Fruit fly (Drosophila melanogaster) whole organism, embryonic: ENCODE results near the gene TFAM.

Experiments
- ATbp ChIP-seq: fragments of 200-800 bp; sonication (Bioruptor generic); optimal IDR thresholded peaks from 2 replicates; lab custom pipeline; 2017; ENCODE audit warnings: missing biosample characterization, mild to moderate bottlenecking, missing genetic modification characterization, missing genetic modification reagents
- Atf6 ChIP-seq: fragments of 200-800 bp; sonication (Bioruptor generic); IDR thresholded peaks from 2 replicates; pipeline ENCODE4 v1.3.6; 2022; ENCODE audit warnings: missing biosample characterization, missing genetic modification characterization
- Bdp1 ChIP-seq: fragments of 200-800 bp; sonication (Bioruptor generic); optimal IDR thresholded peaks from 3 replicates; lab custom pipeline; 2016; ENCODE audit warnings: missing biosample characterization, missing genetic modification characterization
- CG10462 ChIP-seq: fragments of 200-800 bp; sonication (Bioruptor generic); optimal IDR thresholded peaks from 2 replicates; lab custom pipeline; 2016; ENCODE audit warnings: missing biosample characterization, missing genetic modification characterization
- CG10959 ChIP-seq: fragments of 200-800 bp; sonication (Bioruptor generic); IDR thresholded peaks from 2 replicates; pipeline ENCODE4 v1.3.6; 2022; ENCODE audit warnings: missing biosample characterization, missing genetic modification characterization
- CG13624 ChIP-seq: fragments of 200-800 bp; sonication (Bioruptor generic); optimal IDR thresholded peaks from 2 replicates; lab custom pipeline; 2016; ENCODE audit warnings: missing biosample characterization, missing genetic modification characterization
- CG15011 ChIP-seq: fragments of 200-800 bp; sonication (Bioruptor generic); optimal IDR thresholded peaks from 3 replicates; lab custom pipeline; 2018; ENCODE audit warnings: missing biosample characterization, mild to moderate bottlenecking, missing genetic modification characterization
- CG16863 ChIP-seq: fragments of 200-800 bp; sonication (Bioruptor generic); optimal IDR thresholded peaks from 3 replicates; lab custom pipeline; 2016; ENCODE audit warnings: missing biosample characterization, missing genetic modification characterization
- CG17361 ChIP-seq: fragments of 200-800 bp; sonication (Bioruptor generic); IDR thresholded peaks from 3 replicates; pipeline ENCODE4 v1.3.6; 2022; ENCODE audit warnings: missing biosample characterization, missing genetic modification characterization
- CG2199 ChIP-seq: fragments of 200-800 bp; sonication (Bioruptor generic); IDR thresholded peaks from 3 replicates; pipeline ENCODE4 v1.3.6; 2022; ENCODE audit warnings: missing biosample characterization, missing genetic modification characterization
- CG2875 ChIP-seq: fragments of 200-800 bp; sonication (Bioruptor generic); optimal IDR thresholded peaks from 2 replicates; lab custom pipeline; 2017; ENCODE audit warnings: missing biosample characterization, mild to moderate bottlenecking, missing genetic modification characterization, missing genetic modification reagents
- CG31224 ChIP-seq: fragments of 200-800 bp; sonication (Bioruptor generic); IDR thresholded peaks from 2 replicates; pipeline ENCODE4 v1.3.6; 2022; ENCODE audit warnings: missing biosample characterization, missing genetic modification characterization
- CG3838 ChIP-seq: fragments of 200-800 bp; sonication (Bioruptor generic); optimal IDR thresholded peaks from 3 replicates; lab custom pipeline; 2016; ENCODE audit warnings: missing biosample characterization, missing genetic modification characterization
- CG4328 ChIP-seq: fragments of 200-800 bp; sonication (Bioruptor generic); optimal IDR thresholded peaks from 3 replicates; lab custom pipeline; 2017; ENCODE audit warnings: missing biosample characterization, missing genetic modification reagents, missing genetic modification characterization
- CG4707 ChIP-seq: fragments of 200-800 bp; sonication (Bioruptor generic); optimal IDR thresholded peaks from 2 replicates; lab custom pipeline; 2018; ENCODE audit warnings: missing biosample characterization, mild to moderate bottlenecking, missing genetic modification characterization, moderate library complexity
- CG7372 ChIP-seq: fragments of 200-800 bp; sonication (Bioruptor generic); IDR thresholded peaks from 2 replicates; pipeline ENCODE4 v1.3.6; 2022; ENCODE audit warnings: missing biosample characterization, missing genetic modification characterization
- CG7556 ChIP-seq: fragments of 200-800 bp; sonication (Bioruptor generic); optimal IDR thresholded peaks from 2 replicates; lab custom pipeline; 2017; ENCODE audit warnings: missing biosample characterization, mild to moderate bottlenecking, missing genetic modification characterization
- Chrac-16 ChIP-seq: fragments of 200-800 bp; sonication (Bioruptor generic); optimal IDR thresholded peaks from 3 replicates; lab custom pipeline; 2016; ENCODE audit warnings: missing biosample characterization, missing genetic modification characterization
- D19A ChIP-seq: fragments of 200-800 bp; optimal IDR thresholded peaks from 3 replicates; lab custom pipeline; 2019; ENCODE audit warnings: missing biosample characterization, mild to moderate bottlenecking, missing genetic modification characterization, moderate library complexity
- Dip3 ChIP-seq: fragments of 200-800 bp; sonication (Bioruptor generic); optimal IDR thresholded peaks from 3 replicates; lab custom pipeline; 2016; ENCODE audit warnings: missing biosample characterization, missing genetic modification characterization
- Ets97D ChIP-seq: fragments of 200-800 bp; sonication (Bioruptor generic); optimal IDR thresholded peaks from 3 replicates; lab custom pipeline; 2016; ENCODE audit warnings: missing biosample characterization, missing genetic modification characterization
- HLH54F ChIP-seq: fragments of 200-800 bp; sonication (Bioruptor generic); optimal IDR thresholded peaks from 3 replicates; lab custom pipeline; 2016; ENCODE audit warnings: missing biosample characterization, missing genetic modification characterization
- Hand ChIP-seq: fragments of 200-800 bp; sonication (Bioruptor generic); optimal IDR thresholded peaks from 2 replicates; lab custom pipeline; 2017; ENCODE audit warnings: mild to moderate bottlenecking, missing biosample characterization, missing genetic modification reagents, missing genetic modification characterization
- Opbp ChIP-seq: fragments of 200-800 bp; sonication (Bioruptor generic); IDR thresholded peaks from 3 replicates; pipeline ENCODE4 v1.3.6; 2022; ENCODE audit warnings: missing biosample characterization, missing genetic modification characterization; ENCODE audit not compliant: partially characterized antibody
- Ravus ChIP-seq: fragments of 200-800 bp; sonication (Bioruptor generic); IDR thresholded peaks from 2 replicates; pipeline ENCODE4 v1.3.6; 2022; ENCODE audit warnings: missing biosample characterization, missing genetic modification characterization
- Scr ChIP-seq: fragments of 200-800 bp; sonication (Bioruptor generic); IDR thresholded peaks from 2 replicates; pipeline ENCODE4 v1.3.6; 2022; ENCODE audit warnings: missing biosample characterization, missing genetic modification characterization; ENCODE audit not compliant: partially characterized antibody
- Ssrp ChIP-seq: fragments of 200-800 bp; sonication (Bioruptor generic); optimal IDR thresholded peaks from 2 replicates; lab custom pipeline; 2018; ENCODE audit warnings: missing biosample characterization, mild to moderate bottlenecking, missing genetic modification characterization, moderate library complexity
- Taf1 ChIP-seq: fragments of 200-800 bp; sonication (Bioruptor generic); IDR thresholded peaks from 2 replicates; pipeline ENCODE4 v1.3.6; 2022; ENCODE audit warnings: missing biosample characterization, missing genetic modification characterization
- Trl ChIP-seq, 3 experiments: fragments of >200 bp in 2 of 3; fragments of 200-800 bp in 1 of 3; sonication (Bioruptor generic) in 1 of 3; optimal IDR thresholded peaks; 2 replicates in 1 of 3; 3 replicates in 2 of 3; lab custom pipeline; 2016 to 2017; ENCODE audit warnings: missing biosample characterization in 1 of 3, missing genetic modification characterization in 1 of 3
- YL-1 ChIP-seq: fragments of 200-800 bp; sonication (Bioruptor generic); optimal IDR thresholded peaks from 3 replicates; lab custom pipeline; 2017; ENCODE audit warnings: missing biosample characterization, mild to moderate bottlenecking, missing genetic modification characterization
- amos ChIP-seq: fragments of 200-800 bp; sonication (Bioruptor generic); IDR thresholded peaks from 2 replicates; pipeline ENCODE4 v1.3.6; 2022; ENCODE audit warnings: missing biosample characterization, missing genetic modification characterization; ENCODE audit not compliant: partially characterized antibody
- chm ChIP-seq: fragments of 200-800 bp; sonication (Bioruptor generic); IDR thresholded peaks from 2 replicates; pipeline ENCODE4 v1.3.6; 2022; ENCODE audit warnings: missing biosample characterization, missing genetic modification characterization
- ci ChIP-seq: fragments of 200-800 bp; sonication (Bioruptor generic); IDR thresholded peaks from 3 replicates; pipeline ENCODE4 v1.3.6; 2022; ENCODE audit warnings: missing biosample characterization, missing genetic modification characterization
- fd96Cb ChIP-seq: fragments of 200-800 bp; sonication (Bioruptor generic); optimal IDR thresholded peaks from 2 replicates; lab custom pipeline; 2018; ENCODE audit warnings: missing biosample characterization, mild to moderate bottlenecking, missing genetic modification characterization, moderate library complexity
- fu2 ChIP-seq: fragments of 200-800 bp; sonication (Bioruptor generic); optimal IDR thresholded peaks from 2 replicates; lab custom pipeline; 2016; ENCODE audit warnings: missing biosample characterization, missing genetic modification characterization
- gem ChIP-seq: fragments of 200-800 bp; sonication (Bioruptor generic); optimal IDR thresholded peaks from 2 replicates; lab custom pipeline; 2019; ENCODE audit warnings: missing biosample characterization, mild to moderate bottlenecking, missing genetic modification characterization, moderate library complexity
- gt ChIP-seq: fragments of 200-800 bp; sonication (Bioruptor generic); IDR thresholded peaks from 2 replicates; pipeline ENCODE4 v1.3.6; 2022; ENCODE audit warnings: missing biosample characterization, missing genetic modification characterization
- mam ChIP-seq: fragments of 200-800 bp; sonication (Bioruptor generic); optimal IDR thresholded peaks from 3 replicates; lab custom pipeline; 2016; ENCODE audit warnings: missing biosample characterization, missing genetic modification characterization
- nerfin-1 ChIP-seq: fragments of 200-800 bp; sonication (Bioruptor generic); optimal IDR thresholded peaks from 3 replicates; lab custom pipeline; 2019; ENCODE audit warnings: missing biosample characterization, mild to moderate bottlenecking, missing genetic modification characterization, moderate library complexity
- org-1 ChIP-seq: fragments of 200-800 bp; sonication (Bioruptor generic); optimal IDR thresholded peaks from 2 replicates; lab custom pipeline; 2017; ENCODE audit warnings: missing biosample characterization, missing genetic modification characterization
- sim ChIP-seq: fragments of 200-800 bp; sonication (Bioruptor generic); IDR thresholded peaks from 2 replicates; pipeline ENCODE4 v1.3.6; 2022; ENCODE audit warnings: missing biosample characterization, missing genetic modification characterization
- slp2 ChIP-seq: fragments of 200-800 bp; sonication (Bioruptor generic); optimal IDR thresholded peaks from 2 replicates; lab custom pipeline; 2016; ENCODE audit warnings: missing biosample characterization, missing genetic modification characterization
- sqz ChIP-seq: fragments of 200-800 bp; sonication (Bioruptor generic); optimal IDR thresholded peaks from 3 replicates; lab custom pipeline; 2018; ENCODE audit warnings: missing biosample characterization, mild to moderate bottlenecking, missing genetic modification characterization
- stwl ChIP-seq: fragments of 200-800 bp; sonication (Bioruptor generic); optimal IDR thresholded peaks from 3 replicates; lab custom pipeline; 2018; ENCODE audit warnings: missing biosample characterization, mild to moderate bottlenecking, missing genetic modification characterization, moderate library complexity
- unc-4 ChIP-seq: fragments of 200-800 bp; sonication (Bioruptor generic); IDR thresholded peaks from 2 replicates; pipeline ENCODE4 v1.3.6; 2022; ENCODE audit warnings: missing biosample characterization, missing genetic modification characterization; ENCODE audit not compliant: partially characterized antibody
- vfl ChIP-seq: fragments of 200-800 bp; sonication (Bioruptor generic); optimal IDR thresholded peaks from 2 replicates; lab custom pipeline; 2016; ENCODE audit warnings: missing biosample characterization, missing genetic modification characterization
- vvl ChIP-seq: fragments of 200-800 bp; sonication (Bioruptor generic); IDR thresholded peaks from 2 replicates; pipeline ENCODE4 v1.3.6; 2022; ENCODE audit warnings: missing biosample characterization, missing genetic modification characterization
- zfh1 ChIP-seq: fragments of 200-800 bp; sonication (Bioruptor generic); IDR thresholded peaks from 3 replicates; pipeline ENCODE4 v1.3.6; 2022; ENCODE audit warnings: missing biosample characterization, missing genetic modification characterization

Gene TFAM

dm6 chr3R:20592517-20593462, 16.0 kb upstream of the TFAM start, which contains the start of the genes Pus1 and bon (continued):
- TF ChIP-seq CG15011 (no peak), HLH54F (peak; percentile 30), sqz (GFP tag; lab: Kevin White, UChicago) (peak; percentile 76), gem (no peak), CG4707 (no peak), unc-4 (GFP tag; lab: Robert Waterston, UW) (no peak), CG13624 (peak; percentile 8), fd96Cb (tag; lab: Kevin White, UChicago) (no peak), zfh1 (GFP tag; lab: Robert Waterston, UW) (peak; percentile 37; the same call in 1 of the 3 replicates), Ravus (GFP tag; lab: Robert Waterston, UW) (no peak), CG10959 (GFP tag; lab: Robert Waterston, UW) (no peak), Taf1 (GFP tag; lab: Robert Waterston, UW) (no peak), sim (GFP tag; lab: Robert Waterston, UW) (no peak), amos (GFP tag; lab: Robert Waterston, UW) (peak; percentile 32; the same call in 1 of the 2 replicates), Bdp1 (no peak), ATbp (GFP tag; lab: Kevin White, UChicago) (no peak), CG10462 (no peak), vfl (no peak), Scr (GFP tag; lab: Robert Waterston, UW) (peak; percentile 39), CG17361 (GFP tag; lab: Robert Waterston, UW) (no peak), Trl (optimal IDR thresholded peaks at IDR 0.05; lab: Kevin White, UChicago) (peak in 1 of 2 experiments; percentile 34), Trl (GFP tag; optimal IDR thresholded peaks at IDR 0.05; lab: Kevin White, UChicago) (no peak), YL-1 (peak; percentile 88), CG31224 (GFP tag; lab: Robert Waterston, UW) (no peak), Chrac-16 (GFP tag; lab: Kevin White, UChicago) (peak; percentile 16), vvl (GFP tag; lab: Robert Waterston, UW) (peak; percentile 87), CG4328 (GFP tag; lab: Kevin White, UChicago) (no peak), chm (no peak), CG2199 (GFP tag; lab: Robert Waterston, UW) (0 out of 3 replicates have a peak, but pooled peaks have one; percentile 16), gt (no peak), Atf6 (GFP tag; lab: Robert Waterston, UW) (0 out of 2 replicates have a peak, but pooled peaks have one; percentile 10), Hand (GFP tag; lab: Kevin White, UChicago) (no peak), ci (GFP tag; lab: Robert Waterston, UW) (peak; percentile 20; the same call in 1 of the 3 replicates), D19A (tag; lab: Kevin White, UChicago) (no peak), Opbp (0 out of 3 replicates have a peak, but pooled peaks have one; percentile 30), stwl (tag; lab: Kevin White, UChicago) (peak; percentile 79), CG7556 (GFP tag; lab: Kevin White, UChicago) (no peak), Ets97D (GFP tag; lab: Kevin White, UChicago) (peak; percentile 83), CG7372 (GFP tag; lab: Robert Waterston, UW) (no peak), mam (GFP tag; lab: Kevin White, UChicago) (peak; percentile 41), nerfin-1 (peak; percentile 90), Ssrp (tag; lab: Kevin White, UChicago) (no peak), org-1 (GFP tag; lab: Kevin White, UChicago) (no peak), CG16863 (GFP tag; lab: Kevin White, UChicago) (no peak), CG3838 (GFP tag; lab: Kevin White, UChicago) (no peak), Dip3 (GFP tag; lab: Kevin White, UChicago) (no peak), CG2875 (GFP tag; lab: Kevin White, UChicago) (no peak), slp2 (GFP tag; lab: Kevin White, UChicago) (no peak), fu2 (GFP tag; lab: Kevin White, UChicago) (peak; percentile 25)
